Fruit fly (Drosophila melanogaster) whole organism, embryonic: ENCODE results near the gene CG42728.

ENCODE experiments used
- Atf-2 ChIP-seq: fragments of 200-800 bp; sonication (Bioruptor generic); optimal IDR thresholded peaks from 2 replicates; lab custom pipeline; 2016; ENCODE audit warnings: missing biosample characterization, missing genetic modification characterization
- CG12236 ChIP-seq: fragments of 200-800 bp; sonication (Bioruptor generic); optimal IDR thresholded peaks from 2 replicates; lab custom pipeline; 2016; ENCODE audit warnings: missing biosample characterization, missing genetic modification characterization
- CG12769 ChIP-seq: fragments of 200-800 bp; sonication (Bioruptor generic); optimal IDR thresholded peaks from 2 replicates; lab custom pipeline; 2019; ENCODE audit warnings: missing biosample characterization, mild to moderate bottlenecking, missing genetic modification characterization, moderate library complexity
- CG13424 ChIP-seq: fragments of 200-800 bp; sonication (Bioruptor generic); optimal IDR thresholded peaks from 2 replicates; lab custom pipeline; 2019; ENCODE audit warnings: missing biosample characterization, mild to moderate bottlenecking, missing genetic modification characterization, moderate library complexity
- CG1529 ChIP-seq: fragments of 200-800 bp; sonication (Bioruptor generic); optimal IDR thresholded peaks from 3 replicates; lab custom pipeline; 2018; ENCODE audit warnings: missing biosample characterization, missing genetic modification characterization
- CG15601 ChIP-seq: fragments of 200-800 bp; sonication (Bioruptor generic); optimal IDR thresholded peaks from 3 replicates; lab custom pipeline; 2019; ENCODE audit warnings: missing biosample characterization, mild to moderate bottlenecking, missing genetic modification characterization, moderate library complexity
- CG1603 ChIP-seq: fragments of 200-800 bp; sonication (Bioruptor generic); optimal IDR thresholded peaks from 2 replicates; lab custom pipeline; 2019; ENCODE audit warnings: missing biosample characterization, mild to moderate bottlenecking, missing genetic modification characterization, moderate library complexity
- CG1647 ChIP-seq: fragments of 200-800 bp; sonication (Bioruptor generic); optimal IDR thresholded peaks from 3 replicates; lab custom pipeline; 2016; ENCODE audit warnings: missing biosample characterization, missing genetic modification characterization
- CG17186 ChIP-seq: fragments of 200-800 bp; sonication (Bioruptor generic); optimal IDR thresholded peaks from 3 replicates; lab custom pipeline; 2017; ENCODE audit warnings: missing biosample characterization, missing genetic modification reagents, missing genetic modification characterization
- CG17802 ChIP-seq: fragments of 200-800 bp; sonication (Bioruptor generic); optimal IDR thresholded peaks from 2 replicates; lab custom pipeline; 2018; ENCODE audit warnings: missing biosample characterization, mild to moderate bottlenecking, missing genetic modification characterization, moderate library complexity
- CG18262 ChIP-seq: fragments of 200-800 bp; optimal IDR thresholded peaks from 3 replicates; lab custom pipeline; 2019; ENCODE audit warnings: missing biosample characterization, mild to moderate bottlenecking, missing genetic modification characterization, moderate library complexity
- CG1832 ChIP-seq: fragments of 200-800 bp; sonication (Bioruptor generic); optimal IDR thresholded peaks from 2 replicates; lab custom pipeline; 2017; ENCODE audit warnings: missing biosample characterization, mild to moderate bottlenecking, missing genetic modification characterization, inconsistent platforms
- CG2199 ChIP-seq: fragments of 200-800 bp; sonication (Bioruptor generic); IDR thresholded peaks from 3 replicates; pipeline ENCODE4 v1.3.6; 2022; ENCODE audit warnings: missing biosample characterization, missing genetic modification characterization
- CG2712 ChIP-seq: fragments of 200-800 bp; optimal IDR thresholded peaks from 3 replicates; lab custom pipeline; 2019; ENCODE audit warnings: missing biosample characterization, mild to moderate bottlenecking, missing genetic modification characterization, moderate library complexity
- CG5180 ChIP-seq: fragments of 200-800 bp; sonication (Bioruptor generic); optimal IDR thresholded peaks from 3 replicates; lab custom pipeline; 2017; ENCODE audit warnings: missing biosample characterization, missing genetic modification characterization, mild to moderate bottlenecking, moderate library complexity, missing genetic modification reagents
- CG6175 ChIP-seq: fragments of 200-800 bp; sonication (Bioruptor generic); IDR thresholded peaks from 3 replicates; pipeline ENCODE4 v1.3.6; 2022; ENCODE audit warnings: missing biosample characterization, missing genetic modification characterization
- CG7357 ChIP-seq: fragments of 200-800 bp; sonication (Bioruptor generic); IDR thresholded peaks from 3 replicates; pipeline ENCODE4 v1.3.6; 2022; ENCODE audit warnings: missing biosample characterization, missing genetic modification characterization
- CG7372 ChIP-seq: fragments of 200-800 bp; sonication (Bioruptor generic); IDR thresholded peaks from 2 replicates; pipeline ENCODE4 v1.3.6; 2022; ENCODE audit warnings: missing biosample characterization, missing genetic modification characterization
- CG9609 ChIP-seq: fragments of 200-800 bp; sonication (Bioruptor generic); optimal IDR thresholded peaks from 3 replicates; lab custom pipeline; 2016; ENCODE audit warnings: missing biosample characterization, missing genetic modification characterization
- Chrac-16 ChIP-seq: fragments of 200-800 bp; sonication (Bioruptor generic); optimal IDR thresholded peaks from 3 replicates; lab custom pipeline; 2016; ENCODE audit warnings: missing biosample characterization, missing genetic modification characterization
- D19A ChIP-seq: fragments of 200-800 bp; optimal IDR thresholded peaks from 3 replicates; lab custom pipeline; 2019; ENCODE audit warnings: missing biosample characterization, mild to moderate bottlenecking, missing genetic modification characterization, moderate library complexity
- Drgx ChIP-seq: fragments of 200-800 bp; sonication (Bioruptor generic); IDR thresholded peaks from 2 replicates; pipeline ENCODE4 v1.3.6; 2022; ENCODE audit warnings: missing biosample characterization, missing genetic modification characterization
- Ets97D ChIP-seq: fragments of 200-800 bp; sonication (Bioruptor generic); optimal IDR thresholded peaks from 3 replicates; lab custom pipeline; 2016; ENCODE audit warnings: missing biosample characterization, missing genetic modification characterization
- Gsc ChIP-seq: fragments of 200-800 bp; sonication (Bioruptor generic); IDR thresholded peaks from 2 replicates; pipeline ENCODE4 v1.3.6; 2022; ENCODE audit warnings: missing biosample characterization, missing genetic modification characterization
- Gug ChIP-seq: fragments of 200-800 bp; sonication (Bioruptor generic); IDR thresholded peaks from 4 replicates; pipeline ENCODE4 v1.3.6; 2022; ENCODE audit warnings: missing biosample characterization, missing genetic modification characterization
- Hr39 ChIP-seq: fragments of >200 bp; optimal IDR thresholded peaks from 2 replicates; lab custom pipeline; 2017
- Jarid2 ChIP-seq: fragments of 200-800 bp; sonication (Bioruptor generic); optimal IDR thresholded peaks from 3 replicates; lab custom pipeline; 2017; ENCODE audit warnings: mild to moderate bottlenecking, missing biosample characterization, missing genetic modification reagents, missing genetic modification characterization
- Nf-YC ChIP-seq: fragments of 200-800 bp; optimal IDR thresholded peaks from 3 replicates; lab custom pipeline; 2019; ENCODE audit warnings: missing biosample characterization, mild to moderate bottlenecking, missing genetic modification characterization, moderate library complexity
- Pdp1 ChIP-seq, 2 experiments: fragments of 200-800 bp; sonication (Bioruptor generic); optimal IDR thresholded peaks; 3 replicates each; lab custom pipeline; 2016; ENCODE audit warnings: missing biosample characterization in 2 of 2, missing genetic modification characterization in 2 of 2, mild to moderate bottlenecking in 1 of 2, moderate library complexity in 1 of 2
- Sry-δ ChIP-seq: fragments of 200-800 bp; sonication (Bioruptor generic); optimal IDR thresholded peaks from 2 replicates; lab custom pipeline; 2016; ENCODE audit warnings: missing biosample characterization, missing genetic modification characterization
- Stat92E ChIP-seq, 3 experiments: fragments of >200 bp in 2 of 3; fragments of 200-800 bp in 1 of 3; sonication (Bioruptor generic) in 1 of 3; optimal IDR thresholded peaks; 2 replicates each; lab custom pipeline; 2017 to 2019; ENCODE audit warnings: missing biosample characterization in 3 of 3, missing genetic modification characterization in 3 of 3, mild to moderate bottlenecking in 1 of 3, moderate library complexity in 1 of 3
- ara ChIP-seq: fragments of 200-800 bp; sonication (Bioruptor generic); IDR thresholded peaks from 2 replicates; pipeline ENCODE4 v1.3.6; 2022; ENCODE audit warnings: missing biosample characterization, missing genetic modification characterization
- ato ChIP-seq: fragments of 200-800 bp; sonication (Bioruptor generic); IDR thresholded peaks from 2 replicates; pipeline ENCODE4 v1.3.6; 2022; ENCODE audit warnings: missing biosample characterization, missing genetic modification characterization; ENCODE audit not compliant: partially characterized antibody
- bowl ChIP-seq: fragments of 200-800 bp; sonication (Bioruptor generic); IDR thresholded peaks from 2 replicates; pipeline ENCODE4 v1.3.6; 2022; ENCODE audit warnings: missing biosample characterization, missing genetic modification characterization
- cad ChIP-seq: fragments of >200 bp; optimal IDR thresholded peaks from 2 replicates; lab custom pipeline; 2017; ENCODE audit warnings: missing biosample characterization, missing genetic modification characterization
- caup ChIP-seq: fragments of 200-800 bp; sonication (Bioruptor generic); optimal IDR thresholded peaks from 3 replicates; lab custom pipeline; 2017; ENCODE audit warnings: missing biosample characterization, mild to moderate bottlenecking, missing genetic modification characterization, moderate library complexity; ENCODE audit not compliant: severe bottlenecking
- corto ChIP-seq: fragments of 200-800 bp; sonication (Bioruptor generic); optimal IDR thresholded peaks from 2 replicates; lab custom pipeline; 2016; ENCODE audit warnings: missing biosample characterization, mild to moderate bottlenecking, missing genetic modification characterization, moderate library complexity
- cwo ChIP-seq: fragments of 200-800 bp; sonication (Bioruptor generic); optimal IDR thresholded peaks from 3 replicates; lab custom pipeline; 2017; ENCODE audit warnings: missing biosample characterization, missing genetic modification characterization, mild to moderate bottlenecking, moderate library complexity, missing genetic modification reagents
- dati ChIP-seq: fragments of 200-800 bp; sonication (Bioruptor generic); IDR thresholded peaks from 2 replicates; pipeline ENCODE4 v1.3.6; 2022; ENCODE audit warnings: missing biosample characterization, missing genetic modification characterization
- disco-r ChIP-seq: fragments of 200-800 bp; sonication (Bioruptor generic); optimal IDR thresholded peaks from 2 replicates; lab custom pipeline; 2016; ENCODE audit warnings: missing biosample characterization, missing genetic modification characterization
- fd3F ChIP-seq: fragments of 200-800 bp; sonication (Bioruptor generic); optimal IDR thresholded peaks from 2 replicates; lab custom pipeline; 2018; ENCODE audit warnings: missing biosample characterization, mild to moderate bottlenecking, missing genetic modification characterization, moderate library complexity
- mam ChIP-seq: fragments of 200-800 bp; sonication (Bioruptor generic); optimal IDR thresholded peaks from 3 replicates; lab custom pipeline; 2016; ENCODE audit warnings: missing biosample characterization, missing genetic modification characterization
- nau ChIP-seq: fragments of 200-800 bp; sonication (Bioruptor generic); optimal IDR thresholded peaks from 3 replicates; lab custom pipeline; 2017; ENCODE audit warnings: missing biosample characterization, mild to moderate bottlenecking, missing genetic modification characterization, missing genetic modification reagents
- org-1 ChIP-seq: fragments of 200-800 bp; sonication (Bioruptor generic); optimal IDR thresholded peaks from 2 replicates; lab custom pipeline; 2017; ENCODE audit warnings: missing biosample characterization, missing genetic modification characterization
- pb ChIP-seq: fragments of 200-800 bp; sonication (Bioruptor generic); optimal IDR thresholded peaks from 3 replicates; lab custom pipeline; 2016; ENCODE audit warnings: missing biosample characterization, missing genetic modification characterization
- peb ChIP-seq: fragments of 200-800 bp; sonication (Bioruptor generic); IDR thresholded peaks from 2 replicates; pipeline ENCODE4 v1.3.6; 2022; ENCODE audit warnings: missing biosample characterization, missing genetic modification characterization
- shn ChIP-seq: fragments of 200-800 bp; sonication (Bioruptor generic); optimal IDR thresholded peaks from 3 replicates; lab custom pipeline; 2016; ENCODE audit warnings: missing biosample characterization, missing genetic modification characterization
- slp2 ChIP-seq: fragments of 200-800 bp; sonication (Bioruptor generic); optimal IDR thresholded peaks from 2 replicates; lab custom pipeline; 2016; ENCODE audit warnings: missing biosample characterization, missing genetic modification characterization
- tgo ChIP-seq: fragments of 200-800 bp; sonication (Bioruptor generic); IDR thresholded peaks from 3 replicates; pipeline ENCODE4 v1.3.6; 2022; ENCODE audit warnings: missing biosample characterization, missing genetic modification characterization
- trem ChIP-seq: fragments of 200-800 bp; optimal IDR thresholded peaks from 3 replicates; lab custom pipeline; 2019; ENCODE audit warnings: missing biosample characterization, mild to moderate bottlenecking, missing genetic modification characterization, moderate library complexity
- tx ChIP-seq: fragments of 200-800 bp; sonication (Bioruptor generic); optimal IDR thresholded peaks from 2 replicates; lab custom pipeline; 2016; ENCODE audit warnings: missing biosample characterization, missing genetic modification characterization

CG42728 gene

DNA sequence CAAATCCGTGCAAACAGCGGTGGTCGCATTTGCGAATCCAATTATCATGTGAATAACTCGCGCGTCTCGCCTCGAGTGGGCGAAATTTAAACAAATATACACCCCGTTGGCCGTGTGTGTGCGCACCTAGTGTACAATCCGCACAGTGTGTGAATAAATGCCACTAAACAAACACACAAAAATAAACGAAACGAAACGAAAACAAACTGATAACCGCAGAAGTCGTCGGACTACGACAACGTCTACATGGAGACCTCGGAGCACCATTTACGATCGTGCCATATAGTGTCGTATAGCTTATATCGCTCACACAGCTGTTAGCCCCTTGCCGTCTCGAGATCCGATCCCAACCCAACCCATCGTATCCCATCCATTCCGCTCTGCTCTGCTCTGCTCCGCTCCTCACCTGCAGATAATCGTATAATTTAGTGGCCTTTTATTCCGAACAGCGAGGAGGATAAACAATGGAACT lies 38.5 kb upstream of the CG42728 start (continued):
- peak; percentile 39 for TF ChIP-seq CG17802 (tag; lab: Kevin White, UChicago)
- peak; percentile 84 for TF ChIP-seq org-1
- peak; percentile 30; the same call in 1 of the 3 replicates for TF ChIP-seq tgo (GFP tag; lab: Robert Waterston, UW)
- peak; percentile 91 for TF ChIP-seq caup
- TF ChIP-seq slp2 (GFP tag; lab: Kevin White, UChicago) = peak; percentile 33
- peak; percentile 48 for TF ChIP-seq CG18262 (tag; lab: Kevin White, UChicago)
- peak; percentile 71 for TF ChIP-seq CG5180 (GFP tag; lab: Kevin White, UChicago)
- peak; percentile 36; the same call in 1 of the 2 replicates for TF ChIP-seq bowl (GFP tag; lab: Robert Waterston, UW)
- no peak for TF ChIP-seq mam
- TF ChIP-seq shn = no peak
- peak; percentile 64 for TF ChIP-seq CG13424 (tag; lab: Kevin White, UChicago)
- TF ChIP-seq Gsc (GFP tag; lab: Robert Waterston, UW) = no peak
- no peak for TF ChIP-seq Stat92E (GFP tag; optimal IDR thresholded peaks at IDR 0.05; lab: Kevin White, UChicago)
- TF ChIP-seq cad (GFP tag; lab: Kevin White, UChicago) = no peak
- TF ChIP-seq tx = no peak
- TF ChIP-seq CG6175 (GFP tag; lab: Robert Waterston, UW) = peak; percentile 54; the same call in 1 of the 3 replicates
- TF ChIP-seq CG1832 = no peak
- TF ChIP-seq ato (GFP tag; lab: Robert Waterston, UW) = no peak
- peak; percentile 66 for TF ChIP-seq fd3F (GFP tag; lab: Kevin White, UChicago)
- TF ChIP-seq Drgx = 0 out of 2 replicates have a peak, but pooled peaks have one; percentile 23
- TF ChIP-seq peb (GFP tag; lab: Robert Waterston, UW) = no peak; the same call in 1 of the 2 replicates
- no peak for TF ChIP-seq CG7372 (GFP tag; lab: Robert Waterston, UW)
- TF ChIP-seq Pdp1 (GFP tag; optimal IDR thresholded peaks at IDR 0.05; lab: Kevin White, UChicago) = peak in 1 of 2 experiments; percentile 8
- peak; percentile 74 for TF ChIP-seq CG15601
- peak; percentile 31; the same call in 1 of the 2 replicates for TF ChIP-seq ara (GFP tag; lab: Robert Waterston, UW)
- no peak for TF ChIP-seq Hr39 (lab: Kevin White, UChicago)
- no peak for TF ChIP-seq Jarid2 (GFP tag; lab: Kevin White, UChicago)
- TF ChIP-seq nau (GFP tag; lab: Kevin White, UChicago) = no peak
- TF ChIP-seq CG1647 = peak; percentile 30
- no peak for TF ChIP-seq D19A
- no peak for TF ChIP-seq trem (tag; lab: Kevin White, UChicago)
- no peak for TF ChIP-seq corto
- peak; percentile 25 for TF ChIP-seq CG12236 (GFP tag; lab: Kevin White, UChicago)
- no peak for TF ChIP-seq Chrac-16 (GFP tag; lab: Kevin White, UChicago)
- TF ChIP-seq cwo (GFP tag; lab: Kevin White, UChicago) = peak; percentile 78
- TF ChIP-seq Nf-YC = no peak
- TF ChIP-seq disco-r (GFP tag; lab: Kevin White, UChicago) = peak; percentile 2
- TF ChIP-seq CG2199 (GFP tag; lab: Robert Waterston, UW) = peak; percentile 91
- peak; percentile 13 for TF ChIP-seq pb (GFP tag; lab: Kevin White, UChicago)
- TF ChIP-seq dati (GFP tag; lab: Robert Waterston, UW) = no peak
- TF ChIP-seq Ets97D (GFP tag; lab: Kevin White, UChicago) = no peak
- no peak for TF ChIP-seq CG2712 (tag; lab: Kevin White, UChicago)
- no peak for TF ChIP-seq CG9609
- TF ChIP-seq Atf-2 (GFP tag; lab: Kevin White, UChicago) = no peak
- peak; percentile 39 for TF ChIP-seq CG1603 (tag; lab: Kevin White, UChicago)
- peak; percentile 71 for TF ChIP-seq CG1529 (GFP tag; lab: Kevin White, UChicago)
- TF ChIP-seq Sry-δ (GFP tag; lab: Kevin White, UChicago) = no peak
- no peak for TF ChIP-seq Gug (GFP tag; lab: Robert Waterston, UW)
- TF ChIP-seq CG7357 = 0 out of 3 replicates have a peak, but pooled peaks have one; percentile 7
- TF ChIP-seq CG17186 (GFP tag; lab: Kevin White, UChicago) = no peak
- TF ChIP-seq CG12769 = peak; percentile 96
